Worm (Caenorhabditis elegans) whole organism, L4 larva: ENCODE results near the gene C55A1.1.
"Not testable (repeated sequence)": the region's sequence is repeated elsewhere in the genome, so short reads cannot be mapped to it uniquely, and the experiment has no call there.

ENCODE experiments used
- F10B5.3 ChIP-seq: sonication (generic microtip); optimal IDR thresholded peaks from 2 replicates; lab custom pipeline; 2016; ENCODE audit warnings: mild to moderate bottlenecking, missing genetic modification characterization, missing compliant biosample characterization
- F37D6.2 ChIP-seq: sonication (generic microtip); optimal IDR thresholded peaks from 2 replicates; lab custom pipeline; 2016; ENCODE audit warnings: mild to moderate bottlenecking, missing genetic modification characterization, missing compliant biosample characterization
- R02D3.7 ChIP-seq: fragments of 150-350 bp; sonication (generic microtip); optimal IDR thresholded peaks from 3 replicates; lab custom pipeline; 2014; ENCODE audit warnings: missing biosample characterization, missing genetic modification characterization
- Y75B8A.6 ChIP-seq: fragments of 200-800 bp; sonication (Bioruptor generic); IDR thresholded peaks from 2 replicates; pipeline ENCODE4 v1.3.6; 2022; ENCODE audit warnings: missing genetic modification reagents, missing genetic modification characterization, missing compliant biosample characterization
- ZK337.2 ChIP-seq: fragments of 200-800 bp; sonication (Bioruptor generic); IDR thresholded peaks from 2 replicates; pipeline ENCODE4 v1.3.6; 2022; ENCODE audit warnings: missing genetic modification reagents, missing genetic modification characterization, missing compliant biosample characterization
- aly-2 ChIP-seq: sonication (generic microtip); optimal IDR thresholded peaks from 2 replicates; lab custom pipeline; 2018; ENCODE audit warnings: missing biosample characterization, missing genetic modification characterization
- attf-4 ChIP-seq: sonication (generic microtip); optimal IDR thresholded peaks from 3 replicates; lab custom pipeline; 2017; ENCODE audit warnings: missing biosample characterization, missing genetic modification characterization
- ceh-62 ChIP-seq: sonication (generic microtip); optimal IDR thresholded peaks from 2 replicates; lab custom pipeline; 2017; ENCODE audit warnings: missing biosample characterization, missing genetic modification characterization
- cey-2 ChIP-seq: sonication (generic microtip); optimal IDR thresholded peaks from 3 replicates; lab custom pipeline; 2017; ENCODE audit warnings: missing genetic modification characterization, mild to moderate bottlenecking, missing compliant biosample characterization, antibody characterized with exemption, borderline replicate concordance; ENCODE audit not compliant: insufficient read depth
- daf-12 ChIP-seq: fragments of 150-350 bp; optimal IDR thresholded peaks from 2 replicates; lab custom pipeline; 2014; ENCODE audit warnings: missing biosample characterization, missing genetic modification reagents, missing genetic modification characterization
- daf-16 ChIP-seq, 3 experiments: sonication (generic microtip); optimal IDR thresholded peaks; 2 replicates each; lab custom pipeline; 2016 to 2017; ENCODE audit warnings: missing genetic modification characterization in 3 of 3, missing genetic modification reagents in 3 of 3, mild to moderate bottlenecking in 2 of 3, missing compliant biosample characterization in 2 of 3, missing biosample characterization in 1 of 3, moderate library complexity in 1 of 3
- dmd-9 ChIP-seq: fragments of 200-800 bp; sonication (Bioruptor generic); IDR thresholded peaks from 2 replicates; pipeline ENCODE4 v1.3.6; 2022; ENCODE audit warnings: missing genetic modification reagents, missing genetic modification characterization, missing compliant biosample characterization
- dve-1 ChIP-seq: sonication (generic microtip); optimal IDR thresholded peaks from 2 replicates; lab custom pipeline; 2017; ENCODE audit warnings: antibody characterized with exemption, mild to moderate bottlenecking, missing genetic modification characterization, missing compliant biosample characterization; ENCODE audit not compliant: insufficient read depth
- egl-43 ChIP-seq: fragments of 200-800 bp; sonication (Bioruptor generic); IDR thresholded peaks from 2 replicates; pipeline ENCODE4 v1.3.6; 2022; ENCODE audit warnings: missing genetic modification reagents, missing genetic modification characterization, missing compliant biosample characterization
- lin-1 ChIP-seq: fragments of 200-800 bp; sonication (Bioruptor generic); IDR thresholded peaks from 2 replicates; pipeline ENCODE4 v1.3.6; 2022; ENCODE audit warnings: missing genetic modification reagents, missing genetic modification characterization, missing compliant biosample characterization
- lin-38 ChIP-seq: fragments of 200-800 bp; sonication (Bioruptor generic); IDR thresholded peaks from 2 replicates; pipeline ENCODE4 v1.3.6; 2022; ENCODE audit warnings: missing genetic modification reagents, missing genetic modification characterization, missing compliant biosample characterization
- lin-39 ChIP-seq: fragments of 150-350 bp; optimal IDR thresholded peaks from 2 replicates; lab custom pipeline; 2014; ENCODE audit warnings: missing biosample characterization, missing genetic modification reagents, missing genetic modification characterization
- madf-9 ChIP-seq: fragments of 200-800 bp; sonication (Bioruptor generic); conservative IDR thresholded peaks from 2 replicates; pipeline ENCODE4 v1.3.6; 2022; ENCODE audit warnings: missing genetic modification reagents, missing genetic modification characterization, missing compliant biosample characterization
- mdl-1 ChIP-seq, 2 experiments: fragments of 150-350 bp in 1 of 2; sonication (generic microtip) in 1 of 2; optimal IDR thresholded peaks; 2 replicates each; lab custom pipeline; 2014 to 2017; ENCODE audit warnings: missing biosample characterization in 2 of 2, missing genetic modification characterization in 2 of 2
- mep-1 ChIP-seq: fragments of 150-350 bp; sonication (generic microtip); optimal IDR thresholded peaks from 3 replicates; lab custom pipeline; 2014; ENCODE audit warnings: missing biosample characterization, missing genetic modification characterization
- nhr-10 ChIP-seq: fragments of 150-350 bp; optimal IDR thresholded peaks from 2 replicates; lab custom pipeline; 2014; ENCODE audit warnings: missing biosample characterization, missing genetic modification characterization
- nhr-25 ChIP-seq: sonication (generic microtip); optimal IDR thresholded peaks from 2 replicates; lab custom pipeline; 2017; ENCODE audit warnings: missing genetic modification characterization, mild to moderate bottlenecking, missing compliant biosample characterization, antibody characterized with exemption, moderate library complexity, borderline replicate concordance; ENCODE audit not compliant: insufficient read depth
- nhr-76 ChIP-seq: fragments of 150-350 bp; optimal IDR thresholded peaks from 2 replicates; lab custom pipeline; 2014; ENCODE audit warnings: missing biosample characterization, missing genetic modification characterization
- php-3 ChIP-seq: fragments of 200-800 bp; sonication (Bioruptor generic); IDR thresholded peaks from 2 replicates; pipeline ENCODE4 v1.3.6; 2022; ENCODE audit warnings: missing genetic modification reagents, missing genetic modification characterization, missing compliant biosample characterization
- pqm-1 ChIP-seq: sonication (generic microtip); optimal IDR thresholded peaks from 2 replicates; lab custom pipeline; 2017; ENCODE audit warnings: missing biosample characterization, missing genetic modification characterization
- rbr-2 ChIP-seq: sonication (generic microtip); optimal IDR thresholded peaks from 2 replicates; lab custom pipeline; 2016; ENCODE audit warnings: missing genotype, missing genetic modification characterization, missing compliant biosample characterization
- skn-1 ChIP-seq: fragments of 150-350 bp; optimal IDR thresholded peaks from 2 replicates; lab custom pipeline; 2014; ENCODE audit warnings: missing biosample characterization, missing genetic modification characterization
- tag-97 ChIP-seq: fragments of 200-800 bp; sonication (Bioruptor generic); IDR thresholded peaks from 2 replicates; pipeline ENCODE4 v1.3.6; 2022; ENCODE audit warnings: missing genetic modification characterization, missing compliant biosample characterization
- unc-130 ChIP-seq: sonication (generic microtip); optimal IDR thresholded peaks from 2 replicates; lab custom pipeline; 2016; ENCODE audit warnings: missing genetic modification reagents, missing genetic modification characterization, missing compliant biosample characterization
- unc-39 ChIP-seq: sonication (generic microtip); optimal IDR thresholded peaks from 2 replicates; lab custom pipeline; 2017; ENCODE audit warnings: missing biosample characterization, missing genetic modification characterization
- zfp-3 ChIP-seq: fragments of 200-800 bp; sonication (Bioruptor generic); conservative IDR thresholded peaks from 2 replicates; pipeline ENCODE4 v1.3.6; 2022; ENCODE audit warnings: missing genetic modification reagents, missing genetic modification characterization, missing compliant biosample characterization

C55A1.1 gene

DNA sequence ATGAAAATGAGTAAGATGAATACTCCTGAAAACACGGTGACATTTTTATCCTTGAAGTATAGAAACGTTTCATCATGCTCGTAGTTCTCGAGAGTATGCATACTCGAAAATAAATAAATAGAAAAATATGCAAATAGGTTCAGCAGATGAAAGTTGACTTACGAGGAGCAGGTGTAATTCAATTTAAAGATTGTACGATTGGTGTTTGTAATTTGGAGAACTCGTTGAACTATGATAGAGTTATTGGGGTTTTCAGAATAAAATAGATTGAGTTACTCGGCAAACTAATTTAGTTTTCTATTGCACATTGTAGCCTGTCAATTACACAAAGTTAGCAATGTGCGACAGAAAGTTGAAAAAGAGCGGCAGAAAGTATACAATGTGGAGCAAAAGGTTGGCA is 17.2 kb downstream of the C55A1.1 start, which contains the start of gene srz-44:
Gene srz-44 (minus strand): TSS at position 101 of the 400 bp plus-strand sequence.
- TF ChIP-seq unc-39 (tag; lab: Kevin White, UChicago) = no peak
- TF ChIP-seq R02D3.7 (tag; lab: Kevin White, UChicago) = no peak
- no peak for TF ChIP-seq F10B5.3 (tag; lab: Kevin White, UChicago)
- no peak for TF ChIP-seq aly-2
- no peak for TF ChIP-seq zfp-3
- TF ChIP-seq lin-38 (GFP tag; lab: Robert Waterston, UW) = no peak
- TF ChIP-seq nhr-76 = no peak
- TF ChIP-seq nhr-10 = no peak
- TF ChIP-seq daf-12 (tag; lab: Kevin White, UChicago) = no peak

DNA sequence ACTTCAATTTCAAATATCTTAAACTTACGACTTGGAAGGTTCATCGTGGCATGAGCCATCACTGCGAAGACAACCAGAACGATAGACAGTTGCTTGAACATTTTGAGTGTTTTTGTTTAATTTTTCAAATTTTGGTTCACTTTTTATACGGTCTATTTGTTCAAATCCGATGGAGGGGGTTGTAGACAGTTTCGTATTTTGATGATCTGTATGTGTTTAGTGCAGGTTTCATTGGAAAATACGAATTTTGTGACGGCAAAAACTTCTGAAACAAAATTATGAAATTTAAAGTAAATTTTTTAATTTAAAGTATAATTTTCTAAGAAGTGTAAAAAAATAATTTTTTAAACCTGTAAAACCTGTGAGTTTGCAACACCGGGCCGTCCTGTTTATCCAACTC is 21.6 kb downstream of the C55A1.1 start, which contains the start of gene C55A1.4:
Gene C55A1.4 (minus strand): TSS at position 101 of the 400 bp plus-strand sequence.
- TF ChIP-seq mep-1 (tag; lab: Kevin White, UChicago); egl-43 (GFP tag; lab: Robert Waterston, UW); zfp-3: not testable (repeated sequence)

DNA sequence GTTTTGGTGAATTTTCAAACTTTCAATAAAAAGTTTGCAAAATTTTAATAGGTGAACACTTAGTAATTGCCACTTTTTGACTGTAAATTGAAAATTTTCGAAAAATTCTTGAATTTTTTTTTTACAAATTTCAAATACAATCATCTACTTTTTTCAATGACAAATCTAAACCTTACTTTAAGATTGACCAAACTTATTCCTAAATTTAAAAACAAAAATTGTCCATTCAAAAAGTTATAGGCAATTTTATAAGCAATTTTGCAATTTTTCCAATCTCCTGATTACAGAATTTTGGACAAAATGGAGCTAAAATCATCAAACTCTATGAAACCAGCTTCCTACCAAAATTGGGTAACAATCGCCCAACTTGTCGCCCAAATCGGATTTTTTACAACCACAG is 23.0 kb downstream of the C55A1.1 start, which contains the start of gene str-23:
Gene str-23 (plus strand): TSS at position 301 of the 400 bp plus-strand sequence.
- TF ChIP-seq tag-97 (GFP tag; lab: Robert Waterston, UW) (no peak), lin-39 (tag; lab: Kevin White, UChicago) (no peak), Y75B8A.6 (GFP tag; lab: Robert Waterston, UW) (no peak), attf-4 (tag; lab: Kevin White, UChicago) (no peak), cey-2 (no peak), R02D3.7 (tag; lab: Kevin White, UChicago) (no peak), pqm-1 (no peak)

DNA sequence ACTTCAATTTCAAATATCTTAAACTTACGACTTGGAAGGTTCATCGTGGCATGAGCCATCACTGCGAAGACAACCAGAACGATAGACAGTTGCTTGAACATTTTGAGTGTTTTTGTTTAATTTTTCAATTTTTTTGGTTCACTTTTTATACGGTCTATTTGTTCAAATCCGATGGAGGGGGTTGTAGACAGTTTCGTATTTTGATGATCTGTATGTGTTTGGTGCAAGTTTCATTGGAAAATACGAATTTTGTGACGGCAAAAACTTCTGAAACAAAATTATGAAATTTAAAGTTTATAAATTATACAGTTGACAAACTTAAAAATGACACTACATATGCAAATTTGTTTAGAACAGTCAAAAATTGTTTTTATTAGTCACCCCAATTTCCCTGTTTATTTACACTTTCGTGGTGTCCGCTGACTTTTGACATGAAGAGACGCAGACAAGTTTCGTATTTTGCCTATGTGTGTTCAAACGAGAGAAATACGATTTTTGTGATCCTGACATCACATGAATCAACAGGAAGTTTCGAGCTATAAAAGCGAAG is 26.0 kb downstream of the C55A1.1 start, which contains the start of the genes C55A1.7 and C55A1.6:
Gene C55A1.7 (minus strand): TSS at position 101 of the 550 bp plus-strand sequence.
Gene C55A1.6 (plus strand): TSS at position 500 of the 550 bp plus-strand sequence.
- TF ChIP-seq lin-1 (GFP tag; lab: Robert Waterston, UW); ZK337.2 (GFP tag; lab: Robert Waterston, UW); dve-1: not testable (repeated sequence)

DNA sequence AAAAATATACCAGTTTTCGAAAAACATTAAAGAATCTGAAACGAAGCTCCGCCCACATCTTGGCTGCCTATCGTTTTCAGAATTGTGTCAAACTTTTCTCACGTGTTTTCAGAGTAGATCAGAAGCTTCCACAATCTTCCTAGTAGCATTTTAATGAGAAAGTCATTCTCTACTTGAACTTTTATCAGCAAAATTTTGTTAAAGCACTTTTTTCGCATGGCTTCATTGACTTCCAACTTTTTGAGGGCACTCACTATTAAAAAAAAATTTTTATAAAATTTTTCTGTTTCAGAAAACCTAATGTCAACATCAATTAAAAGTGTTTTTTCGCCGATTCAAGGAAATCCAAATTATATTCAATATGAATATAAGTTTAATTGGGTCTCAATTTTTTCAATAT is 28.5 kb downstream of the C55A1.1 start, which contains the start of gene sru-42:
Gene sru-42 (plus strand): TSS at position 301 of the 400 bp plus-strand sequence.
- TF ChIP-seq skn-1 = no peak
- no peak for TF ChIP-seq mdl-1 (tag; optimal IDR thresholded peaks at IDR 0.05; lab: Kevin White, UChicago)
- TF ChIP-seq php-3 (GFP tag; lab: Robert Waterston, UW) = no peak
- no peak for TF ChIP-seq unc-130 (GFP tag; lab: Kevin White, UChicago)
- TF ChIP-seq lin-39 (tag; lab: Kevin White, UChicago) = no peak
- no peak for TF ChIP-seq F37D6.2
- no peak for TF ChIP-seq R02D3.7 (tag; lab: Kevin White, UChicago)
- no peak for TF ChIP-seq nhr-25 (tag; lab: Kevin White, UChicago)
- TF ChIP-seq rbr-2 (tag; lab: Kevin White, UChicago) = no peak
- TF ChIP-seq ceh-62 = no peak
- TF ChIP-seq daf-16 (GFP tag; optimal IDR thresholded peaks at IDR 0.05; lab: Kevin White, UChicago) = no peak
- TF ChIP-seq daf-16 (tag; optimal IDR thresholded peaks at IDR 0.05; lab: Kevin White, UChicago) = no peak
- no peak for TF ChIP-seq dmd-9 (GFP tag; lab: Robert Waterston, UW)
- no peak for TF ChIP-seq madf-9 (GFP tag; lab: Robert Waterston, UW)
